Worm (Caenorhabditis elegans): ENCODE measurements around the gene uggt-1.

- TF ChIP-seq unc-55 (GFP tag; optimal IDR thresholded peaks at IDR 0.05) (no peak), rnt-1 (tag; optimal IDR thresholded peaks at IDR 0.05) (no peak), dve-1 (tag; optimal IDR thresholded peaks at IDR 0.05) (no peak), elt-2 (tag; optimal IDR thresholded peaks at IDR 0.05) (no peak), ztf-16 (tag; optimal IDR thresholded peaks at IDR 0.05) (no peak), C08G9.2 (tag; optimal IDR thresholded peaks at IDR 0.05) (no peak)
Observed at ce11 chrX:7536869-7537268, 36.1 kb upstream of the uggt-1 start.
